Worm (Caenorhabditis elegans) whole organism, midembryonic: ENCODE measurements around the gene ins-14.

ENCODE experiments used
- T22C8.4 ChIP-seq: fragments of 200-800 bp; sonication (Bioruptor generic); IDR thresholded peaks from 2 replicates; pipeline ENCODE4 v1.3.6; 2022; ENCODE audit warnings: missing genetic modification characterization, missing compliant biosample characterization
- cog-1 ChIP-seq: sonication (generic microtip); optimal IDR thresholded peaks from 2 replicates; lab custom pipeline; 2016; ENCODE audit warnings: missing genetic modification characterization, missing compliant biosample characterization
- klf-2 ChIP-seq: fragments of 200-800 bp; sonication (Bioruptor generic); conservative IDR thresholded peaks from 2 replicates; pipeline ENCODE4 v1.3.6; 2022; ENCODE audit warnings: missing genetic modification reagents, missing genetic modification characterization, missing compliant biosample characterization
- ref-1 ChIP-seq: fragments of 200-800 bp; sonication (Bioruptor generic); conservative IDR thresholded peaks from 2 replicates; pipeline ENCODE4 v1.3.6; 2022; ENCODE audit warnings: missing genetic modification reagents, missing genetic modification characterization, missing compliant biosample characterization
- tab-1 ChIP-seq: fragments of 200-800 bp; sonication (Bioruptor generic); IDR thresholded peaks from 2 replicates; pipeline ENCODE4 v1.3.6; 2022; ENCODE audit warnings: missing genetic modification characterization, missing compliant biosample characterization

DNA sequence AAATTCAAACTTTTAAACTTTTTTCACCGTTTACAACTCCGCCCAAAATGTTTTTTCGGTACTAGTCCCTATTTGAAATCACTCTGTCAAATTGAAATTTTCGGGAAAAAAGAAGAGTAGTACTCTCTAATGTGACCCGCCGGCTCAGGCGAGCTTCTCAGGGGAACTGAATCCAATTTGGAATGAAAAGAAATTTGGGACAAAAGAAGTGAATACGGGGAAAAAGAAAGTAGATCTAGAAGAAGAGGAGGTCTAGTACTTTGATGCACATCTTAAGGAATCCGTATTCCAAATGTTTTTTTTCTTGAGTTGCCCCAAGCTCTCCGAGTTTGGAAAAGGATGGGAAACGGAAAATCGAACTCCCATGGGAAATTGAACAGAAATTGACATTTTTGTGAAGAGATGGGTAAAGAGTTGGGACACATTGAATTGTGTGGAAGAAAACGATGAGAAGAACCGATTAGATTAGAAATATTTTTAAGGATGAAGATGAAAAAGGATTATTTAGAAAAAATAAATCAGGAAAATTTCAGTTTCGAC is 39.0 kb downstream of the ins-14 start:
- no peak for TF ChIP-seq klf-2 (GFP tag; lab: Robert Waterston, UW)
- TF ChIP-seq cog-1: no peak
- TF ChIP-seq ref-1 (GFP tag; lab: Robert Waterston, UW): no peak
- no peak for TF ChIP-seq tab-1
- no peak for TF ChIP-seq T22C8.4 (GFP tag; lab: Robert Waterston, UW)
